6 worm cellular contexts compared by ENCODE assay signal in the genomic region with DNA sequence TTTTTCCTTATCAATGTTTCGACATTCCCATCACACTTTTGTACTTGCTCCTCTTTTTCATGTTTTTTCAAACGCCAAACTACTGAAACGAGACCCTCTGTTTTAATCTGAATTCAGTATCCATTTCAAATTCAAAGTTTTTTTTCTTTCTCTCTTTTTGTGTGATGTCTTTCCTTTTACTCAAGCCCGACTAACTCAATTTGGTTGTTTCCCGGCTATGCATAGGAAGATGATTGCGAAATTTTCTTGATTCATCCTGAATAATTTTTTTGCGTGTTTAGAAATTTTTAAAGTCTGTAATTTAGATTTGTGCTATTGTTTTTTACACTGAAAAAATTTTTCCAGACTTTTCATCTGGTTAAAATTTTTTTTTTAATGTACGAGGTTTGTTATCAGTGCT.
TF ChIP-seq lines count a peak whose summit lies in the region.

No protein-coding gene starts in this region.

TF ChIP-seq in whole organism, L1 larva, 84 proteins besides CTCF, POLR2A, EP300 and RAD21:
- TF ChIP-seq lin-14 (GFP tag; optimal IDR thresholded peaks at IDR 0.05; lab: Kevin White, UChicago): peak; percentile 65
- no peak for TF ChIP-seq lin-13 (GFP tag; optimal IDR thresholded peaks at IDR 0.05; lab: Kevin White, UChicago)

TF ChIP-seq in whole organism, L2 larva, 48 proteins besides CTCF, POLR2A, EP300 and RAD21:
- TF ChIP-seq unc-55 (GFP tag; optimal IDR thresholded peaks at IDR 0.05; lab: Kevin White, UChicago) (peak; percentile 10), mdl-1 (tag; optimal IDR thresholded peaks at IDR 0.05; lab: Kevin White, UChicago) (no peak), C34F6.9 (tag; optimal IDR thresholded peaks at IDR 0.05; lab: Kevin White, UChicago) (peak; percentile 17)

TF ChIP-seq in whole organism, L4 larva, 104 proteins besides CTCF, POLR2A, EP300 and RAD21:
- TF ChIP-seq nhr-237 (tag; optimal IDR thresholded peaks at IDR 0.05; lab: Kevin White, UChicago) (no peak), ZK546.5 (tag; optimal IDR thresholded peaks at IDR 0.05; lab: Kevin White, UChicago) (no peak), F26F4.8 (GFP tag; conservative IDR thresholded peaks at IDR 0.05; lab: Robert Waterston, UW) (no peak), unc-130 (GFP tag; optimal IDR thresholded peaks at IDR 0.05; lab: Kevin White, UChicago) (no peak), F49E8.2 (tag; optimal IDR thresholded peaks at IDR 0.05; lab: Kevin White, UChicago; ENCODE audit: borderline replicate concordance) (no peak), R02D3.7 (tag; optimal IDR thresholded peaks at IDR 0.05; lab: Kevin White, UChicago) (no peak), dve-1 (tag; optimal IDR thresholded peaks at IDR 0.05; lab: Kevin White, UChicago; ENCODE audit: insufficient read depth) (no peak), F10B5.3 (tag; optimal IDR thresholded peaks at IDR 0.05; lab: Kevin White, UChicago) (no peak), zag-1 (tag; optimal IDR thresholded peaks at IDR 0.05; lab: Kevin White, UChicago) (no peak), unc-62 (GFP tag; optimal IDR thresholded peaks at IDR 0.05 in 1 of 2; lab: Kevin White, UChicago) (peak in 1 of 2 experiments; percentile 37), unc-62 (tag; optimal IDR thresholded peaks at IDR 0.05; lab: Kevin White, UChicago) (no peak), nhr-77 (tag; optimal IDR thresholded peaks at IDR 0.05; lab: Kevin White, UChicago) (no peak), dmd-6 (GFP tag; IDR thresholded peaks at IDR 0.05; lab: Robert Waterston, UW) (0 out of 2 replicates have a peak, but pooled peaks have one; percentile 5), nhr-11 (tag; optimal IDR thresholded peaks at IDR 0.05; lab: Kevin White, UChicago) (no peak), egl-43 (GFP tag; IDR thresholded peaks at IDR 0.05; lab: Robert Waterston, UW) (no peak), snpc-1.2 (GFP tag; IDR thresholded peaks at IDR 0.05; lab: Robert Waterston, UW) (no peak), Y48G9A.11 (GFP tag; IDR thresholded peaks at IDR 0.05; lab: Robert Waterston, UW) (no peak), mxl-3 (GFP tag; optimal IDR thresholded peaks at IDR 0.05; lab: Kevin White, UChicago) (no peak), ces-1 (GFP tag; optimal IDR thresholded peaks at IDR 0.05; lab: Kevin White, UChicago) (peak; percentile 42)
TF ChIP-seq in whole organism, L4 larva: peak in this region for 3.

TF ChIP-seq in whole organism, late embryonic, 69 proteins besides CTCF, POLR2A, EP300 and RAD21:
- TF ChIP-seq hlh-6 (tag; optimal IDR thresholded peaks at IDR 0.05; lab: Kevin White, UChicago) (no peak), sox-2 (GFP tag; IDR thresholded peaks at IDR 0.05; lab: Robert Waterston, UW) (no peak), ceh-45 (GFP tag; IDR thresholded peaks at IDR 0.05; lab: Robert Waterston, UW) (no peak), fax-1 (tag; optimal IDR thresholded peaks at IDR 0.05; lab: Kevin White, UChicago) (no peak), sdc-2 (tag; optimal IDR thresholded peaks at IDR 0.05; lab: Kevin White, UChicago) (no peak), nhr-232 (tag; optimal IDR thresholded peaks at IDR 0.05; lab: Kevin White, UChicago) (no peak), unc-42 (tag; optimal IDR thresholded peaks at IDR 0.05; lab: Kevin White, UChicago) (peak; percentile 76)

TF ChIP-seq in whole organism, mixed stage, embryonic, 35 proteins besides CTCF, POLR2A, EP300 and RAD21:
- TF ChIP-seq flh-1 (GFP tag; optimal IDR thresholded peaks at IDR 0.05; lab: Kevin White, UChicago): no peak
- TF ChIP-seq ceh-39 (tag; optimal IDR thresholded peaks at IDR 0.05; lab: Kevin White, UChicago): no peak
- TF ChIP-seq ces-1 (GFP tag; optimal IDR thresholded peaks at IDR 0.05; lab: Kevin White, UChicago): peak; percentile 80
TF ChIP-seq in whole organism, mixed stage, embryonic: peak in this region for 1.

TF ChIP-seq in whole organism, young adult, 124 proteins besides CTCF, POLR2A, EP300 and RAD21:
- TF ChIP-seq nhr-80 (tag; optimal IDR thresholded peaks at IDR 0.05; lab: Kevin White, UChicago): peak; percentile 9
- no peak for TF ChIP-seq ZK185.1 (tag; optimal IDR thresholded peaks at IDR 0.05; lab: Kevin White, UChicago; ENCODE audit: poor library complexity, severe bottlenecking)
- TF ChIP-seq cebp-1 (GFP tag; IDR thresholded peaks at IDR 0.05; lab: Robert Waterston, UW): no peak
- peak; percentile 76 for TF ChIP-seq cebp-1 (tag; optimal IDR thresholded peaks at IDR 0.05; lab: Kevin White, UChicago)
- TF ChIP-seq hlh-26 (GFP tag; conservative IDR thresholded peaks at IDR 0.05; lab: Robert Waterston, UW): no peak
